Worm (Caenorhabditis elegans) whole organism, young adult: ENCODE data around the gene fipr-2.

ENCODE experiments used
- C06A6.2 ChIP-seq: fragments of 200-800 bp; sonication (Bioruptor generic); conservative IDR thresholded peaks from 2 replicates; pipeline ENCODE4 v1.3.6; 2022; ENCODE audit warnings: missing genetic modification characterization, missing compliant biosample characterization
- C17E4.6 ChIP-seq: fragments of 200-800 bp; sonication (Bioruptor generic); IDR thresholded peaks from 2 replicates; pipeline ENCODE4 v1.3.6; 2022; ENCODE audit warnings: missing genetic modification reagents, missing genetic modification characterization, missing compliant biosample characterization
- F22D6.2 ChIP-seq: sonication (generic microtip); optimal IDR thresholded peaks from 2 replicates; lab custom pipeline; 2016; ENCODE audit warnings: mild to moderate bottlenecking, missing genetic modification characterization, missing compliant biosample characterization
- T07F8.4 ChIP-seq: sonication (generic microtip); optimal IDR thresholded peaks from 2 replicates; lab custom pipeline; 2016; ENCODE audit warnings: mild to moderate bottlenecking, missing genetic modification characterization, moderate library complexity, missing compliant biosample characterization
- Y53F4B.3 ChIP-seq: fragments of 200-800 bp; sonication (Bioruptor generic); IDR thresholded peaks from 2 replicates; pipeline ENCODE4 v1.3.6; 2022; ENCODE audit warnings: missing genetic modification reagents, missing genetic modification characterization, missing compliant biosample characterization
- Y56A3A.18 ChIP-seq: fragments of 200-800 bp; sonication (Bioruptor generic); IDR thresholded peaks from 2 replicates; pipeline ENCODE4 v1.3.6; 2022; ENCODE audit warnings: missing genetic modification reagents, missing genetic modification characterization, missing compliant biosample characterization
- atf-7 ChIP-seq: sonication (generic microtip); optimal IDR thresholded peaks from 2 replicates; lab custom pipeline; 2017; ENCODE audit warnings: mild to moderate bottlenecking, missing genetic modification characterization, missing compliant biosample characterization
- ets-4 ChIP-seq: fragments of 200-800 bp; sonication (Bioruptor generic); optimal IDR thresholded peaks from 2 replicates; lab custom pipeline; 2018; ENCODE audit warnings: mild to moderate bottlenecking, missing genetic modification characterization, missing compliant biosample characterization
- lsy-27 ChIP-seq: sonication (generic microtip); optimal IDR thresholded peaks from 2 replicates; lab custom pipeline; 2017; ENCODE audit warnings: missing genetic modification characterization, mild to moderate bottlenecking, missing compliant biosample characterization, antibody characterized with exemption, missing genotype, borderline replicate concordance; ENCODE audit not compliant: insufficient read depth
- nfya-1 ChIP-seq: sonication (generic microtip); optimal IDR thresholded peaks from 2 replicates; lab custom pipeline; 2017; ENCODE audit warnings: antibody characterized with exemption, missing compliant biosample characterization, missing genetic modification characterization, borderline replicate concordance; ENCODE audit not compliant: insufficient read depth
- nhr-80 ChIP-seq: sonication (generic microtip); optimal IDR thresholded peaks from 2 replicates; lab custom pipeline; 2016; ENCODE audit warnings: missing genetic modification characterization, missing compliant biosample characterization
- pha-4 ChIP-seq: fragments of 150-350 bp; sonication (generic microtip); optimal IDR thresholded peaks from 2 replicates; lab custom pipeline; 2014; ENCODE audit warnings: missing biosample characterization, missing genetic modification reagents, missing genetic modification characterization
- tbx-9 ChIP-seq: sonication (generic microtip); optimal IDR thresholded peaks from 2 replicates; lab custom pipeline; 2016; ENCODE audit warnings: borderline replicate concordance, missing genetic modification characterization, inconsistent platforms, missing compliant biosample characterization
- unc-62 ChIP-seq: fragments of 150-350 bp; optimal IDR thresholded peaks from 2 replicates; lab custom pipeline; 2014; ENCODE audit warnings: missing biosample characterization, missing genetic modification reagents, missing genetic modification characterization

ce11 chrV:12334387-12334786, 30.8 kb upstream of the fipr-2 start:
- no peak for TF ChIP-seq nhr-80 (tag; lab: Kevin White, UChicago)
- TF ChIP-seq T07F8.4 (tag; lab: Kevin White, UChicago): no peak
- TF ChIP-seq tbx-9: no peak
- no peak for TF ChIP-seq ets-4 (GFP tag; lab: Kevin White, UChicago)
- no peak for TF ChIP-seq C17E4.6 (GFP tag; lab: Robert Waterston, UW)
- TF ChIP-seq Y53F4B.3 (GFP tag; lab: Robert Waterston, UW): no peak
- no peak for TF ChIP-seq nfya-1 (tag; lab: Kevin White, UChicago)
- TF ChIP-seq atf-7 (tag; lab: Kevin White, UChicago): no peak
- no peak for TF ChIP-seq lsy-27 (tag; lab: Kevin White, UChicago)
- TF ChIP-seq F22D6.2 (tag; lab: Kevin White, UChicago): no peak
- no peak for TF ChIP-seq Y56A3A.18 (GFP tag; lab: Robert Waterston, UW)
- TF ChIP-seq unc-62 (GFP tag; lab: Kevin White, UChicago): no peak
- no peak for TF ChIP-seq C06A6.2 (GFP tag; lab: Robert Waterston, UW)
- no peak for TF ChIP-seq pha-4 (tag; lab: Kevin White, UChicago)
